Fruit fly (Drosophila melanogaster): ENCODE measurements around the gene Cyfip.

Cyfip gene

dm6 chr3R:15332994-15333393 is at the start of gene Cyfip, which contains the start of gene Fkbp39:
Gene Cyfip, plus strand, starts transcription at chr3R:15333266.
Gene Fkbp39, minus strand, starts transcription at chr3R:15333133.
- no peak for TF ChIP-seq ss (GFP tag; optimal IDR thresholded peaks at IDR 0.05)
- TF ChIP-seq CG31627 (GFP tag; optimal IDR thresholded peaks at IDR 0.05) = peak; percentile 13
- no peak for TF ChIP-seq dsx (GFP tag; optimal IDR thresholded peaks at IDR 0.05; ENCODE audit: poor library complexity, severe bottlenecking)
- TF ChIP-seq CG6854 (GFP tag; optimal IDR thresholded peaks at IDR 0.05) = peak; percentile 21
- TF ChIP-seq CG1621 (tag; optimal IDR thresholded peaks at IDR 0.05) = peak; percentile 95
- no peak for TF ChIP-seq Sox102F (GFP tag; optimal IDR thresholded peaks at IDR 0.05)
- TF ChIP-seq vri (GFP tag; optimal IDR thresholded peaks at IDR 0.05) = no peak
- no peak for TF ChIP-seq fd85E (GFP tag; optimal IDR thresholded peaks at IDR 0.05)
- TF ChIP-seq Sox15 (GFP tag; optimal IDR thresholded peaks at IDR 0.05) = no peak
- TF ChIP-seq Hr39 (GFP tag; optimal IDR thresholded peaks at IDR 0.05) = no peak
- TF ChIP-seq esn (GFP tag; optimal IDR thresholded peaks at IDR 0.05) = peak; percentile 11
- no peak for TF ChIP-seq CG34406 (GFP tag; optimal IDR thresholded peaks at IDR 0.05)
- TF ChIP-seq CG6163 (GFP tag; IDR thresholded peaks at IDR 0.05) = 0 out of 3 replicates have a peak, but pooled peaks have one; percentile 18
- TF ChIP-seq CG11902 (GFP tag; optimal IDR thresholded peaks at IDR 0.05) = no peak
- TF ChIP-seq CG3919 (GFP tag; optimal IDR thresholded peaks at IDR 0.05) = no peak
- no peak for TF ChIP-seq spab (GFP tag; optimal IDR thresholded peaks at IDR 0.05)
- no peak for TF ChIP-seq net (GFP tag; optimal IDR thresholded peaks at IDR 0.05)
- peak; percentile 27 for TF ChIP-seq CG3032 (tag; optimal IDR thresholded peaks at IDR 0.05)
- TF ChIP-seq fd59A (GFP tag; optimal IDR thresholded peaks at IDR 0.05) = no peak
- TF ChIP-seq Ets21C (GFP tag; optimal IDR thresholded peaks at IDR 0.05) = no peak
- no peak for TF ChIP-seq Hr38 (GFP tag; optimal IDR thresholded peaks at IDR 0.05)

DNA sequence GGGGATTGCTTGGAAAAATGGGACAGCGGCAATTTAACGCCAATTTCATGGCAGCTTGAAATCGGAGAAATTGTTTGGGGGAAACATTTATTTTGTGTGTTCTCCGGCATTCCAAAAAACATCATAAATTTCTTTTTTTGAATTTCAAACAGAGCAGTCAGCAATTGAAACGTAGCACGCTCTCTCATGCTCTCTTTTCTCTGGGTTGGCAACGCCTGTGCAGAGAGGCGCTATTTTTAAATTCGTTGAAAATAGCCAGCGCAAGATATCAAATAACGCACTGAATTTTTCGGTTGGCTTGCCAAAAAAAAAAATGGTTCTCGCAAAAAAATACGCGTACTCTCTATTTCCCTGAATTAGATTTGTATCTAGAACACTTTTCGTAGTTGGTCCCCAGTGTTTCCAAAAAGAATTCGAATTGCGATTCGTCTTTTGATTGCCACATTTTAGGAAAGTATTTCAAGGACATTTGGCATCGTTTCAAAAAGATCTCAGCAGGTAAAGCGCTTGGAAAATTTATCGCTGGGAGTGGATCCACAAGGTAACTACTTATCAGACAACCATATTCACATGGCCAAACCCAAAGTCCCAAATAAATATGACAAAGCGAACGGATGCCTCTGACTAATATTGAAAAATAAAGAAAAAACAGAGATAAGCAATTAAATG is 46.9 kb upstream of the Cyfip start:
- peak; percentile 40 for TF ChIP-seq CG10669 (GFP tag; optimal IDR thresholded peaks at IDR 0.05)
- TF ChIP-seq Blimp-1 (GFP tag; optimal IDR thresholded peaks at IDR 0.05) = no peak

DNA sequence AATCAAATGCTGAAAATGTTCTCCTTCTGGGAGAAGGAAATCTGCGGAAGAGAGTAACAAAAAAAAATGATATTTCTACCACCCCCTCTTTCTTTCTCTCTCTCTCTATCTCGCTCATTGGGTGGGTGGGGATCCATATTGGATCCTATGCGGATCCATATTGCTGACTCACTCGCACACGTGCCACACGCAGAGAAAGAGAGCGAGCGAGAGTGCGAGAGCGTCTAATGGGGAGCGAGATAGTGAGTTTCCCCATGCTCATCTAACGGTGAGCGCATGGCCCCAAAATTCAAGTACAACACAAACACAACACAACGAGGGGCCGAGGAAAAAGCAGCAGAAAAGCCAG is 46.4 kb upstream of the Cyfip start:
- no peak for TF ChIP-seq Sox102F (GFP tag; optimal IDR thresholded peaks at IDR 0.05)
- TF ChIP-seq CG6276 (GFP tag; optimal IDR thresholded peaks at IDR 0.05) = peak; percentile 31
- TF ChIP-seq CG31627 (GFP tag; optimal IDR thresholded peaks at IDR 0.05) = no peak

- TF ChIP-seq CG8119 (GFP tag; IDR thresholded peaks at IDR 0.05) (no peak), Sox14 (GFP tag; optimal IDR thresholded peaks at IDR 0.05) (peak; percentile 4), CG34406 (GFP tag; optimal IDR thresholded peaks at IDR 0.05) (no peak), Hr4 (GFP tag; optimal IDR thresholded peaks at IDR 0.05) (no peak), esn (GFP tag; optimal IDR thresholded peaks at IDR 0.05) (peak; percentile 14), net (GFP tag; optimal IDR thresholded peaks at IDR 0.05) (no peak), Gug (GFP tag; IDR thresholded peaks at IDR 0.05) (no peak), CG11294 (GFP tag; IDR thresholded peaks at IDR 0.05) (no peak), CG3032 (tag; optimal IDR thresholded peaks at IDR 0.05) (peak; percentile 1), Hr39 (GFP tag; optimal IDR thresholded peaks at IDR 0.05) (peak; percentile 5), CG11902 (GFP tag; optimal IDR thresholded peaks at IDR 0.05) (no peak), spab (GFP tag; optimal IDR thresholded peaks at IDR 0.05) (no peak), achi (GFP tag; optimal IDR thresholded peaks at IDR 0.05) (no peak), OdsH (GFP tag; optimal IDR thresholded peaks at IDR 0.05) (no peak), salr (GFP tag; optimal IDR thresholded peaks at IDR 0.05) (no peak), CG8632 (GFP tag; optimal IDR thresholded peaks at IDR 0.05) (no peak), Eip75B (GFP tag; optimal IDR thresholded peaks at IDR 0.05) (no peak), CG10669 (GFP tag; optimal IDR thresholded peaks at IDR 0.05) (no peak), Sox15 (GFP tag; optimal IDR thresholded peaks at IDR 0.05) (no peak), CG11762 (GFP tag; optimal IDR thresholded peaks at IDR 0.05; ENCODE audit: insufficient read depth) (no peak), dac (GFP tag; optimal IDR thresholded peaks at IDR 0.05) (no peak), CG32006 (GFP tag; optimal IDR thresholded peaks at IDR 0.05) (no peak), Eip78C (GFP tag) (peak; percentile 0)
Measured at dm6 chr3R:15287763-15288162, 45.3 kb upstream of the Cyfip start.
